Worm (Caenorhabditis elegans): Measurements from ENCODE around the gene hrpk-2.

ce11 chrIII:7996353-7996752 lies 9.4 kb downstream of the hrpk-2 start, which contains the start of gene npr-17:
- TF ChIP-seq hmbx-1 (tag; optimal IDR thresholded peaks at IDR 0.05) = no peak
- no peak for TF ChIP-seq B0310.2 (tag; optimal IDR thresholded peaks at IDR 0.05)
- no peak for TF ChIP-seq flt-1 (GFP tag; IDR thresholded peaks at IDR 0.05)
- no peak for TF ChIP-seq ama-1 (optimal IDR thresholded peaks at IDR 0.05)
- no peak for TF ChIP-seq tbx-37 (GFP tag; conservative IDR thresholded peaks at IDR 0.05)
- TF ChIP-seq ets-7 (tag; optimal IDR thresholded peaks at IDR 0.05) = no peak
- TF ChIP-seq ceh-36 (tag; optimal IDR thresholded peaks at IDR 0.05) = no peak
- TF ChIP-seq sea-1 (GFP tag; conservative IDR thresholded peaks at IDR 0.05) = no peak
- TF ChIP-seq hnd-1 (tag; optimal IDR thresholded peaks at IDR 0.05) = no peak
- no peak for TF ChIP-seq ceh-13 (GFP tag; optimal IDR thresholded peaks at IDR 0.05)
- TF ChIP-seq scrt-1 (GFP tag; IDR thresholded peaks at IDR 0.05) = no peak

Data from whole organism, early embryonic.